Worm (Caenorhabditis elegans) whole organism, young adult: ENCODE data around the gene Y39E4A.1.

ENCODE experiments used
- C06A6.2 ChIP-seq: fragments of 200-800 bp; sonication (Bioruptor generic); conservative IDR thresholded peaks from 2 replicates; pipeline ENCODE4 v1.3.6; 2022; ENCODE audit warnings: missing genetic modification characterization, missing compliant biosample characterization
- D2030.7 ChIP-seq: fragments of 200-800 bp; sonication (Bioruptor generic); IDR thresholded peaks from 2 replicates; pipeline ENCODE4 v1.3.6; 2022; ENCODE audit warnings: missing genetic modification reagents, missing genetic modification characterization, missing compliant biosample characterization
- F10E7.11 ChIP-seq: sonication (generic microtip); optimal IDR thresholded peaks from 2 replicates; lab custom pipeline; 2017; ENCODE audit warnings: mild to moderate bottlenecking, missing genetic modification characterization, moderate library complexity, missing compliant biosample characterization
- F22D6.2 ChIP-seq: sonication (generic microtip); optimal IDR thresholded peaks from 2 replicates; lab custom pipeline; 2016; ENCODE audit warnings: mild to moderate bottlenecking, missing genetic modification characterization, missing compliant biosample characterization
- F33H1.4 ChIP-seq: fragments of 200-800 bp; sonication (Bioruptor generic); IDR thresholded peaks from 2 replicates; pipeline ENCODE4 v1.3.6; 2022; ENCODE audit warnings: missing genetic modification reagents, missing genetic modification characterization, missing compliant biosample characterization
- F37B4.10 ChIP-seq: fragments of 200-800 bp; sonication (Bioruptor generic); IDR thresholded peaks from 2 replicates; pipeline ENCODE4 v1.3.6; 2022; ENCODE audit warnings: missing genetic modification characterization, missing compliant biosample characterization
- F52B5.7 ChIP-seq: sonication (generic microtip); optimal IDR thresholded peaks from 2 replicates; lab custom pipeline; 2016; ENCODE audit warnings: mild to moderate bottlenecking, missing genetic modification characterization, missing compliant biosample characterization
- F57C9.4 ChIP-seq: sonication (generic microtip); optimal IDR thresholded peaks from 2 replicates; lab custom pipeline; 2017; ENCODE audit warnings: mild to moderate bottlenecking, missing genetic modification characterization, missing compliant biosample characterization
- K11D2.4 ChIP-seq: fragments of 200-800 bp; sonication (Bioruptor generic); IDR thresholded peaks from 2 replicates; pipeline ENCODE4 v1.3.6; 2022; ENCODE audit warnings: missing genetic modification reagents, missing genetic modification characterization, missing compliant biosample characterization
- T07F8.4 ChIP-seq: sonication (generic microtip); optimal IDR thresholded peaks from 2 replicates; lab custom pipeline; 2016; ENCODE audit warnings: mild to moderate bottlenecking, missing genetic modification characterization, moderate library complexity, missing compliant biosample characterization
- Y67H2A.10 ChIP-seq: fragments of 200-800 bp; sonication (Bioruptor generic); conservative IDR thresholded peaks from 2 replicates; pipeline ENCODE4 v1.3.6; 2022; ENCODE audit warnings: missing genetic modification reagents, missing genetic modification characterization, missing compliant biosample characterization
- ama-1 ChIP-seq, 3 experiments: fragments of 150-350 bp in 1 of 3; sonication (generic microtip) in 2 of 3; optimal IDR thresholded peaks; 2 replicates each; lab custom pipeline; 2014 to 2018; ENCODE audit warnings: missing biosample characterization in 2 of 3, missing genetic modification characterization in 2 of 3, missing genetic modification reagents in 2 of 3
- atf-7 ChIP-seq: sonication (generic microtip); optimal IDR thresholded peaks from 2 replicates; lab custom pipeline; 2017; ENCODE audit warnings: mild to moderate bottlenecking, missing genetic modification characterization, missing compliant biosample characterization
- athp-1 ChIP-seq: sonication (generic microtip); optimal IDR thresholded peaks from 2 replicates; lab custom pipeline; 2017; ENCODE audit warnings: mild to moderate bottlenecking, missing genetic modification characterization, missing compliant biosample characterization
- cebp-1 ChIP-seq, 2 experiments: fragments of 200-800 bp in 1 of 2; sonication (Bioruptor generic) in 1 of 2; sonication (generic microtip) in 1 of 2; IDR thresholded peaks in 1 of 2; optimal IDR thresholded peaks in 1 of 2; 2 replicates each; pipeline versions ENCODE4 v1.3.6 to Lab custom; 2017 to 2022; ENCODE audit warnings: missing compliant biosample characterization in 2 of 2, missing genetic modification characterization in 2 of 2, mild to moderate bottlenecking in 1 of 2, missing genetic modification reagents in 1 of 2, moderate library complexity in 1 of 2
- ceh-27 ChIP-seq: fragments of 200-800 bp; sonication (Bioruptor generic); optimal IDR thresholded peaks from 2 replicates; lab custom pipeline; 2018; ENCODE audit warnings: mild to moderate bottlenecking, missing genetic modification characterization, moderate library complexity, missing compliant biosample characterization
- dox-1 ChIP-seq: fragments of 200-800 bp; sonication (Bioruptor generic); IDR thresholded peaks from 2 replicates; pipeline ENCODE4 v1.3.6; 2022; ENCODE audit warnings: missing genetic modification reagents, missing genetic modification characterization, missing compliant biosample characterization
- egl-18 ChIP-seq: fragments of 200-800 bp; sonication (Bioruptor generic); IDR thresholded peaks from 2 replicates; pipeline ENCODE4 v1.3.6; 2022; ENCODE audit warnings: missing genetic modification reagents, missing genetic modification characterization, missing compliant biosample characterization
- egrh-3 ChIP-seq: fragments of 200-800 bp; sonication (Bioruptor generic); IDR thresholded peaks from 2 replicates; pipeline ENCODE4 v1.3.6; 2022; ENCODE audit warnings: missing genetic modification reagents, missing genetic modification characterization, missing compliant biosample characterization
- fkh-3 ChIP-seq: sonication (generic microtip); optimal IDR thresholded peaks from 2 replicates; lab custom pipeline; 2016; ENCODE audit warnings: mild to moderate bottlenecking, missing genetic modification characterization, missing compliant biosample characterization
- hlh-26 ChIP-seq: fragments of 200-800 bp; sonication (Bioruptor generic); conservative IDR thresholded peaks from 2 replicates; pipeline ENCODE4 v1.3.6; 2022; ENCODE audit warnings: missing genetic modification reagents, missing genetic modification characterization, missing compliant biosample characterization
- hmg-1.2 ChIP-seq: fragments of 200-800 bp; sonication (Bioruptor generic); IDR thresholded peaks from 2 replicates; pipeline ENCODE4 v1.3.6; 2022; ENCODE audit warnings: missing genetic modification reagents, missing genetic modification characterization, missing compliant biosample characterization
- hmg-20 ChIP-seq: fragments of 200-800 bp; sonication (Bioruptor generic); IDR thresholded peaks from 2 replicates; pipeline ENCODE4 v1.3.6; 2022; ENCODE audit warnings: missing genetic modification reagents, missing genetic modification characterization, missing compliant biosample characterization
- hsf-1 ChIP-seq: fragments of 200-800 bp; sonication (Bioruptor generic); IDR thresholded peaks from 2 replicates; pipeline ENCODE4 v1.3.6; 2022; ENCODE audit warnings: missing genetic modification reagents, missing genetic modification characterization, missing compliant biosample characterization
- let-526 ChIP-seq: fragments of 200-800 bp; sonication (Bioruptor generic); IDR thresholded peaks from 2 replicates; pipeline ENCODE4 v1.3.6; 2022; ENCODE audit warnings: missing genetic modification reagents, missing genetic modification characterization, missing compliant biosample characterization
- lsl-1 ChIP-seq: fragments of 200-800 bp; sonication (Bioruptor generic); optimal IDR thresholded peaks from 2 replicates; lab custom pipeline; 2018; ENCODE audit warnings: mild to moderate bottlenecking, missing genetic modification characterization, moderate library complexity, missing compliant biosample characterization
- lsy-27 ChIP-seq: sonication (generic microtip); optimal IDR thresholded peaks from 2 replicates; lab custom pipeline; 2017; ENCODE audit warnings: missing genetic modification characterization, mild to moderate bottlenecking, missing compliant biosample characterization, antibody characterized with exemption, missing genotype, borderline replicate concordance; ENCODE audit not compliant: insufficient read depth
- madf-3 ChIP-seq: fragments of 200-800 bp; sonication (Bioruptor generic); IDR thresholded peaks from 2 replicates; pipeline ENCODE4 v1.3.6; 2022; ENCODE audit warnings: missing genetic modification reagents, missing genetic modification characterization, missing compliant biosample characterization
- madf-8 ChIP-seq: fragments of 200-800 bp; sonication (Bioruptor generic); conservative IDR thresholded peaks from 2 replicates; pipeline ENCODE4 v1.3.6; 2022; ENCODE audit warnings: missing genetic modification reagents, missing genetic modification characterization, missing compliant biosample characterization
- mxl-1 ChIP-seq: sonication (generic microtip); optimal IDR thresholded peaks from 2 replicates; lab custom pipeline; 2016; ENCODE audit warnings: missing genetic modification characterization, missing compliant biosample characterization
- nfya-1 ChIP-seq: sonication (generic microtip); optimal IDR thresholded peaks from 2 replicates; lab custom pipeline; 2017; ENCODE audit warnings: antibody characterized with exemption, missing compliant biosample characterization, missing genetic modification characterization, borderline replicate concordance; ENCODE audit not compliant: insufficient read depth
- nfya-2 ChIP-seq: fragments of 200-800 bp; sonication (Bioruptor generic); IDR thresholded peaks from 2 replicates; pipeline ENCODE4 v1.3.6; 2022; ENCODE audit warnings: missing genetic modification reagents, missing genetic modification characterization, missing compliant biosample characterization
- nhr-80 ChIP-seq: sonication (generic microtip); optimal IDR thresholded peaks from 2 replicates; lab custom pipeline; 2016; ENCODE audit warnings: missing genetic modification characterization, missing compliant biosample characterization
- pbrm-1 ChIP-seq: fragments of 200-800 bp; sonication (Bioruptor generic); IDR thresholded peaks from 2 replicates; pipeline ENCODE4 v1.3.6; 2022; ENCODE audit warnings: missing genetic modification reagents, missing genetic modification characterization, missing compliant biosample characterization
- pha-4 ChIP-seq: fragments of 150-350 bp; sonication (generic microtip); optimal IDR thresholded peaks from 2 replicates; lab custom pipeline; 2014; ENCODE audit warnings: missing biosample characterization, missing genetic modification reagents, missing genetic modification characterization
- rec-8 ChIP-seq, 2 experiments: sonication (generic microtip); optimal IDR thresholded peaks; 2 replicates each; lab custom pipeline; 2016; ENCODE audit warnings: mild to moderate bottlenecking in 2 of 2, missing genetic modification characterization in 2 of 2, missing genetic modification reagents in 2 of 2, missing genotype in 2 of 2, missing biosample characterization in 1 of 2, missing compliant biosample characterization in 1 of 2, moderate library complexity in 1 of 2
- snpc-1.3 ChIP-seq: sonication (generic microtip); optimal IDR thresholded peaks from 2 replicates; lab custom pipeline; 2017; ENCODE audit warnings: missing genetic modification characterization, mild to moderate bottlenecking, missing compliant biosample characterization, antibody characterized with exemption, moderate library complexity, missing genotype, missing genetic modification reagents; ENCODE audit not compliant: insufficient read depth
- somi-1 ChIP-seq: fragments of 200-800 bp; sonication (Bioruptor generic); optimal IDR thresholded peaks from 2 replicates; lab custom pipeline; 2018; ENCODE audit warnings: mild to moderate bottlenecking, missing genetic modification characterization, missing compliant biosample characterization
- sptf-2 ChIP-seq: fragments of 200-800 bp; sonication (Bioruptor generic); optimal IDR thresholded peaks from 2 replicates; lab custom pipeline; 2018; ENCODE audit warnings: mild to moderate bottlenecking, missing genetic modification characterization, missing compliant biosample characterization
- tbp1 ChIP-seq: fragments of 200-800 bp; sonication (Bioruptor generic); optimal IDR thresholded peaks from 2 replicates; lab custom pipeline; 2018; ENCODE audit warnings: mild to moderate bottlenecking, missing genetic modification characterization, missing compliant biosample characterization
- unc-62 ChIP-seq: fragments of 150-350 bp; optimal IDR thresholded peaks from 2 replicates; lab custom pipeline; 2014; ENCODE audit warnings: missing biosample characterization, missing genetic modification reagents, missing genetic modification characterization
- xnd-1 ChIP-seq: sonication (generic microtip); optimal IDR thresholded peaks from 2 replicates; lab custom pipeline; 2016; ENCODE audit warnings: missing genotype, missing genetic modification reagents, missing genetic modification characterization, missing compliant biosample characterization
- ztf-3 ChIP-seq: fragments of 200-800 bp; sonication (Bioruptor generic); optimal IDR thresholded peaks from 2 replicates; lab custom pipeline; 2018; ENCODE audit warnings: mild to moderate bottlenecking, missing genetic modification characterization, missing compliant biosample characterization
- ztf-6 ChIP-seq: fragments of 200-800 bp; sonication (Bioruptor generic); IDR thresholded peaks from 2 replicates; pipeline ENCODE4 v1.3.6; 2022; ENCODE audit warnings: missing genetic modification reagents, missing genetic modification characterization, missing compliant biosample characterization

Y39E4A.1 gene

ce11 chrIII:12960705-12961104 lies 9.5 kb downstream of the Y39E4A.1 start:
- peak; percentile 54 for TF ChIP-seq pha-4 (tag; lab: Kevin White, UChicago)
- no peak for TF ChIP-seq F10E7.11 (tag; lab: Kevin White, UChicago)
- TF ChIP-seq fkh-3 (tag; lab: Kevin White, UChicago): no peak
- TF ChIP-seq F33H1.4 (GFP tag; lab: Robert Waterston, UW): no peak
- TF ChIP-seq nhr-80 (tag; lab: Kevin White, UChicago): peak; percentile 73
- TF ChIP-seq nfya-1 (tag; lab: Kevin White, UChicago): no peak
- TF ChIP-seq let-526 (GFP tag; lab: Robert Waterston, UW): no peak
- TF ChIP-seq egl-18 (GFP tag; lab: Robert Waterston, UW): no peak
- TF ChIP-seq D2030.7 (GFP tag; lab: Robert Waterston, UW): no peak
- TF ChIP-seq ztf-3 (GFP tag; lab: Kevin White, UChicago): no peak
- TF ChIP-seq Y67H2A.10 (GFP tag; lab: Robert Waterston, UW): no peak
- no peak for TF ChIP-seq cebp-1 (GFP tag; IDR thresholded peaks at IDR 0.05; lab: Robert Waterston, UW)
- peak; percentile 25 for TF ChIP-seq cebp-1 (tag; optimal IDR thresholded peaks at IDR 0.05; lab: Kevin White, UChicago)
- TF ChIP-seq madf-8 (GFP tag; lab: Robert Waterston, UW): no peak
- TF ChIP-seq C06A6.2: no peak
- peak; percentile 74 for TF ChIP-seq unc-62 (GFP tag; lab: Kevin White, UChicago)
- no peak for TF ChIP-seq egrh-3

- TF ChIP-seq ama-1 (optimal IDR thresholded peaks at IDR 0.05; lab: Kevin White, UChicago) (no peak), ama-1 (GFP tag; optimal IDR thresholded peaks at IDR 0.05; lab: Kevin White, UChicago) (no peak), madf-3 (GFP tag; lab: Robert Waterston, UW) (no peak), cebp-1 (GFP tag; IDR thresholded peaks at IDR 0.05; lab: Robert Waterston, UW) (no peak), cebp-1 (tag; optimal IDR thresholded peaks at IDR 0.05; lab: Kevin White, UChicago) (no peak), pbrm-1 (GFP tag; lab: Robert Waterston, UW) (no peak), T07F8.4 (tag; lab: Kevin White, UChicago) (no peak), ceh-27 (GFP tag; lab: Kevin White, UChicago) (no peak), egl-18 (GFP tag; lab: Robert Waterston, UW) (no peak), dox-1 (GFP tag; lab: Robert Waterston, UW) (no peak), K11D2.4 (GFP tag; lab: Robert Waterston, UW) (no peak), mxl-1 (tag; lab: Kevin White, UChicago) (no peak), rec-8 (tag; optimal IDR thresholded peaks at IDR 0.05; lab: Kevin White, UChicago) (no peak), sptf-2 (GFP tag; lab: Kevin White, UChicago) (no peak), nfya-2 (GFP tag; lab: Robert Waterston, UW) (no peak), hlh-26 (no peak), atf-7 (tag; lab: Kevin White, UChicago) (no peak), lsy-27 (tag; lab: Kevin White, UChicago) (no peak), F22D6.2 (tag; lab: Kevin White, UChicago) (no peak), F37B4.10 (GFP tag; lab: Robert Waterston, UW) (no peak)
These were observed 15.7 kb downstream of the Y39E4A.1 start, which contains the start of gene ttm-1 for ce11 chrIII:12966895-12967294. TSS of gene ttm-1 (minus strand) at chrIII:12966995.

- TF ChIP-seq hsf-1 (GFP tag; lab: Robert Waterston, UW) (no peak), lsl-1 (GFP tag; lab: Kevin White, UChicago) (peak; percentile 93), hlh-26 (no peak), snpc-1.3 (tag; lab: Kevin White, UChicago) (no peak), hmg-20 (GFP tag; lab: Robert Waterston, UW) (no peak), nhr-80 (tag; lab: Kevin White, UChicago) (peak; percentile 63), tbp1 (GFP tag; lab: Kevin White, UChicago) (no peak), ztf-6 (GFP tag; lab: Robert Waterston, UW) (no peak), F33H1.4 (GFP tag; lab: Robert Waterston, UW) (peak; percentile 69), F57C9.4 (tag; lab: Kevin White, UChicago) (no peak), hmg-1.2 (GFP tag; lab: Robert Waterston, UW) (peak; percentile 44; the same call in 1 of the 2 replicates), somi-1 (GFP tag; lab: Kevin White, UChicago) (no peak), F52B5.7 (tag; lab: Kevin White, UChicago) (no peak), xnd-1 (tag; lab: Kevin White, UChicago) (peak; percentile 80), athp-1 (peak; percentile 2)
These were observed 16.3 kb downstream of the Y39E4A.1 start for ce11 chrIII:12967437-12968043.
